Fruit fly (Drosophila melanogaster) whole organism, embryonic: Measurements from ENCODE around the gene HP1c.

Source experiments
- CG34376 ChIP-seq: fragments of 200-800 bp; sonication (Bioruptor generic); optimal IDR thresholded peaks from 2 replicates; lab custom pipeline; 2018; ENCODE audit warnings: missing biosample characterization, mild to moderate bottlenecking, missing genetic modification characterization
- pita ChIP-seq: fragments of 200-800 bp; sonication (Bioruptor generic); optimal IDR thresholded peaks from 2 replicates; lab custom pipeline; 2017; ENCODE audit warnings: missing biosample characterization, mild to moderate bottlenecking, missing genetic modification characterization

- TF ChIP-seq pita (GFP tag; lab: Kevin White, UChicago): no peak
- TF ChIP-seq CG34376: no peak
These were observed 27.6 kb upstream of the HP1c start for dm6 chr3R:22717863-22718262.
